Fruit fly (Drosophila melanogaster): Measurements from ENCODE around the gene S-Lap1.
A peak's percentile ranks its signal among the peaks of the same experiment; 100 is the strongest.

S-Lap1 gene

dm6 chr3L:8667809-8668593, 51.0 kb downstream of the S-Lap1 start (continued):
- TF ChIP-seq CG14441 (GFP tag; IDR thresholded peaks at IDR 0.05): no peak
- TF ChIP-seq GATAe (GFP tag; conservative IDR thresholded peaks at IDR 0.05): no peak
- no peak for TF ChIP-seq CG14965 (GFP tag; optimal IDR thresholded peaks at IDR 0.05; ENCODE audit: borderline replicate concordance)
- TF ChIP-seq trem (tag; optimal IDR thresholded peaks at IDR 0.05): peak; percentile 43
- TF ChIP-seq Oli (tag; optimal IDR thresholded peaks at IDR 0.05): peak; percentile 56
- no peak for TF ChIP-seq Bteb2 (GFP tag; optimal IDR thresholded peaks at IDR 0.05)
- TF ChIP-seq zfh2 (GFP tag; optimal IDR thresholded peaks at IDR 0.05): no peak
- TF ChIP-seq gro (GFP tag; optimal IDR thresholded peaks at IDR 0.05): no peak
- no peak for TF ChIP-seq jumu (GFP tag; optimal IDR thresholded peaks at IDR 0.05)
- TF ChIP-seq BtbVII (GFP tag; optimal IDR thresholded peaks at IDR 0.05): no peak
- TF ChIP-seq bsh (GFP tag; optimal IDR thresholded peaks at IDR 0.05): peak; percentile 62 to 69
- no peak for TF ChIP-seq BEAF-32 (GFP tag; optimal IDR thresholded peaks at IDR 0.05)
- no peak for TF ChIP-seq CG3995 (GFP tag; optimal IDR thresholded peaks at IDR 0.05)
- TF ChIP-seq CG11504 (tag; optimal IDR thresholded peaks at IDR 0.05): peak; percentile 66
- no peak for TF ChIP-seq gt (GFP tag; IDR thresholded peaks at IDR 0.05)
- no peak for TF ChIP-seq chn (GFP tag; optimal IDR thresholded peaks at IDR 0.05)
- TF ChIP-seq Doc3 (GFP tag; IDR thresholded peaks at IDR 0.05; ENCODE audit: partially characterized antibody): no peak
- TF ChIP-seq odd (GFP tag; optimal IDR thresholded peaks at IDR 0.05): no peak
- peak; percentile 47; the same call in 1 of the 3 replicates for TF ChIP-seq CG11695 (GFP tag; IDR thresholded peaks at IDR 0.05)
- TF ChIP-seq H15 (GFP tag; IDR thresholded peaks at IDR 0.05): peak; percentile 54; the same call in 1 of the 3 replicates
- no peak for TF ChIP-seq MESR4 (GFP tag; optimal IDR thresholded peaks at IDR 0.05)
- peak; percentile 13 for TF ChIP-seq CG3407 (GFP tag; optimal IDR thresholded peaks at IDR 0.05)
- TF ChIP-seq CG4730 (GFP tag; IDR thresholded peaks at IDR 0.05): 0 out of 2 replicates have a peak, but pooled peaks have one; percentile 17
- TF ChIP-seq CG17802 (tag; optimal IDR thresholded peaks at IDR 0.05): no peak
- TF ChIP-seq bcd (GFP tag; optimal IDR thresholded peaks at IDR 0.05): peak; percentile 16
- TF ChIP-seq CG7928 (GFP tag; optimal IDR thresholded peaks at IDR 0.05): no peak

All from whole organism, embryonic.